Fruit fly (Drosophila melanogaster): Measurements from ENCODE around the gene Had1.
A peak's percentile ranks its signal among the peaks of the same experiment; 100 is the strongest.

The Had1 gene

dm6 chrX:16270795-16271194, 37.7 kb downstream of the Had1 start, which contains the start of gene Mfe2 (continued):
- peak; percentile 72 for TF ChIP-seq CG12155 (GFP tag; optimal IDR thresholded peaks at IDR 0.05)
- peak; percentile 86; the same call in 2 of the 3 replicates for TF ChIP-seq CG2199 (GFP tag; IDR thresholded peaks at IDR 0.05)
- TF ChIP-seq z (GFP tag; IDR thresholded peaks at IDR 0.05), result no peak
- peak; percentile 80 for TF ChIP-seq CTCF (GFP tag; optimal IDR thresholded peaks at IDR 0.05)
- TF ChIP-seq PHDP (tag; optimal IDR thresholded peaks at IDR 0.05), result no peak
- peak; percentile 77 for TF ChIP-seq trem (tag; optimal IDR thresholded peaks at IDR 0.05)
- 0 out of 3 replicates have a peak, but pooled peaks have one; percentile 11 for TF ChIP-seq row (GFP tag; IDR thresholded peaks at IDR 0.05)
- no peak; the same call in 1 of the 2 replicates for TF ChIP-seq tna (GFP tag; IDR thresholded peaks at IDR 0.05; ENCODE audit: partially characterized antibody)
- TF ChIP-seq tio (GFP tag; optimal IDR thresholded peaks at IDR 0.05), result no peak
- no peak for TF ChIP-seq btn (GFP tag; optimal IDR thresholded peaks at IDR 0.05)
- TF ChIP-seq CG11456 (GFP tag; IDR thresholded peaks at IDR 0.05), result peak; percentile 74; the same call in 2 of the 3 replicates
- peak; percentile 67 for TF ChIP-seq grn (GFP tag; optimal IDR thresholded peaks at IDR 0.05)
- peak; percentile 50 to 57 for TF ChIP-seq Pdp1 (GFP tag; optimal IDR thresholded peaks at IDR 0.05)
- peak; percentile 47 for TF ChIP-seq unc-4 (GFP tag; IDR thresholded peaks at IDR 0.05; ENCODE audit: partially characterized antibody)
- TF ChIP-seq CG3847 (GFP tag; IDR thresholded peaks at IDR 0.05), result peak; percentile 84
- no peak for TF ChIP-seq Tbp (GFP tag; optimal IDR thresholded peaks at IDR 0.05)
- no peak for TF ChIP-seq CG14667 (GFP tag; IDR thresholded peaks at IDR 0.05)
- peak; percentile 57 for TF ChIP-seq Dp (GFP tag; optimal IDR thresholded peaks at IDR 0.05)
- no peak for TF ChIP-seq Hey (tag; optimal IDR thresholded peaks at IDR 0.05)
- TF ChIP-seq Atf-2 (GFP tag; optimal IDR thresholded peaks at IDR 0.05), result no peak
- TF ChIP-seq dimm (GFP tag; IDR thresholded peaks at IDR 0.05), result no peak
- TF ChIP-seq CG10366 (GFP tag; IDR thresholded peaks at IDR 0.05), result no peak
- TF ChIP-seq cg (GFP tag; optimal IDR thresholded peaks at IDR 0.05), result peak; percentile 35
- TF ChIP-seq kni (GFP tag; optimal IDR thresholded peaks at IDR 0.05), result peak; percentile 70
- TF ChIP-seq ac (GFP tag; optimal IDR thresholded peaks at IDR 0.05), result no peak
- peak; percentile 20 for TF ChIP-seq slp2 (GFP tag; optimal IDR thresholded peaks at IDR 0.05)
- peak; percentile 91 for TF ChIP-seq Myb (GFP tag; optimal IDR thresholded peaks at IDR 0.05)
- TF ChIP-seq CG13424 (tag; optimal IDR thresholded peaks at IDR 0.05), result peak; percentile 3
- peak; percentile 55 for TF ChIP-seq CG18599 (GFP tag; optimal IDR thresholded peaks at IDR 0.05)
- TF ChIP-seq CG6765 (GFP tag; optimal IDR thresholded peaks at IDR 0.05), result no peak
- TF ChIP-seq vnd (GFP tag; IDR thresholded peaks at IDR 0.05; ENCODE audit: partially characterized antibody), result no peak
- peak; percentile 44 for TF ChIP-seq zen (tag; optimal IDR thresholded peaks at IDR 0.05)
- TF ChIP-seq crc (GFP tag; optimal IDR thresholded peaks at IDR 0.05), result no peak
- TF ChIP-seq wek (GFP tag; optimal IDR thresholded peaks at IDR 0.05), result peak; percentile 10
- TF ChIP-seq rib (GFP tag; IDR thresholded peaks at IDR 0.05), result peak; percentile 71

dm6 chrX:16266437-16266836, 42.0 kb downstream of the Had1 start, which contains the start of gene CG12507:
CG12507 (minus strand) TSS chrX:16266537.
- TF ChIP-seq CG31441 (GFP tag; IDR thresholded peaks at IDR 0.05) (no peak), CG13287 (GFP tag; IDR thresholded peaks at IDR 0.05; ENCODE audit: partially characterized antibody) (no peak), CG18764 (GFP tag; optimal IDR thresholded peaks at IDR 0.05) (no peak)

dm6 chrX:16263415-16263814, 45.1 kb downstream of the Had1 start:
- TF ChIP-seq Max (GFP tag; optimal IDR thresholded peaks at IDR 0.05), result peak; percentile 76
- TF ChIP-seq CG15514 (GFP tag; optimal IDR thresholded peaks at IDR 0.05), result peak; percentile 59
- TF ChIP-seq crol (GFP tag; IDR thresholded peaks at IDR 0.05), result no peak
- TF ChIP-seq Poxn (GFP tag; IDR thresholded peaks at IDR 0.05), result no peak
- peak; percentile 79 for TF ChIP-seq Meics (GFP tag; optimal IDR thresholded peaks at IDR 0.05)
- TF ChIP-seq CG11696 (GFP tag; IDR thresholded peaks at IDR 0.05), result peak; percentile 88
- TF ChIP-seq Med (GFP tag), result peak; percentile 92
- TF ChIP-seq CG12236 (GFP tag; optimal IDR thresholded peaks at IDR 0.05), result peak; percentile 21
- TF ChIP-seq ci (GFP tag; IDR thresholded peaks at IDR 0.05), result peak; percentile 93
- TF ChIP-seq Atf3 (GFP tag; optimal IDR thresholded peaks at IDR 0.05), result peak; percentile 48
- peak; percentile 22 for TF ChIP-seq CG8944 (GFP tag; optimal IDR thresholded peaks at IDR 0.05)
- TF ChIP-seq Ravus (GFP tag; IDR thresholded peaks at IDR 0.05), result peak; percentile 42
- TF ChIP-seq sc (optimal IDR thresholded peaks at IDR 0.05), result no peak
- peak; percentile 56 for TF ChIP-seq sc (GFP tag; optimal IDR thresholded peaks at IDR 0.05)

Measured in whole organism, embryonic.